Worm (Caenorhabditis elegans): ENCODE results near the gene sap-140.

DNA sequence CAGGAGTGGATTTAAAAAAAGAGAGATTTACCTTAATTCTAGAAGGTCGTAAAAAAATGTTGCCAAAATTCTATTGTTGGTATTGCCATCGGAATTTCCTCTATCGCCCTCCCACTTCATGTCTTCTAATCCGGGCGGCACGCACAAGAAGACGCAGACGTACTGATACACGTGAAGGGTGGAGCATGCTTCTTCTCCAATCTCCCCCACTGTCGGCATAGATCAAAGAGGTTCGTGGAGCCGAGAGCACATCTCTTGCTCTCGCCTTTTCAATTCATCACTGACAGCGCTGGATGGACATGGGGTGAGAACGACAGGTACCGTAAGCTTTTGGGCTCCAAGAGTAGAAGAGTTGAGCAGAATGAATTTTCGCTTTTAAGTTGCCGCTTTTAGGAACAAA is 37.0 kb downstream of the sap-140 start, which contains the start of gene lin-39:
- no peak for TF ChIP-seq K11D2.4 (GFP tag; IDR thresholded peaks at IDR 0.05)
- TF ChIP-seq dpl-1 (GFP tag; optimal IDR thresholded peaks at IDR 0.05), result no peak
- no peak for TF ChIP-seq lin-54 (GFP tag; optimal IDR thresholded peaks at IDR 0.05)
- TF ChIP-seq unc-62 (GFP tag; optimal IDR thresholded peaks at IDR 0.05), result no peak
- no peak for TF ChIP-seq Y95B8A.8 (GFP tag; IDR thresholded peaks at IDR 0.05)
- no peak for TF ChIP-seq hlh-26 (GFP tag; conservative IDR thresholded peaks at IDR 0.05)
- no peak for TF ChIP-seq ama-1 (optimal IDR thresholded peaks at IDR 0.05)
- TF ChIP-seq ama-1 (GFP tag; optimal IDR thresholded peaks at IDR 0.05), result no peak
- no peak for TF ChIP-seq hrde-1 (tag; optimal IDR thresholded peaks at IDR 0.05; ENCODE audit: borderline replicate concordance)
- no peak for TF ChIP-seq egrh-3 (GFP tag; IDR thresholded peaks at IDR 0.05)
- TF ChIP-seq F49E8.2 (tag; optimal IDR thresholded peaks at IDR 0.05; ENCODE audit: insufficient read depth), result no peak
- TF ChIP-seq F33H1.4 (GFP tag; IDR thresholded peaks at IDR 0.05), result no peak
- TF ChIP-seq dox-1 (GFP tag; IDR thresholded peaks at IDR 0.05), result no peak
- TF ChIP-seq B0035.1 (tag; optimal IDR thresholded peaks at IDR 0.05), result no peak
